Fruit fly (Drosophila melanogaster): ENCODE data around the gene ATPsynE.

ATPsynE gene

dm6 chr3R:14277894-14278522 lies 48.7 kb upstream of the ATPsynE start (continued):
- TF ChIP-seq CG14667 (GFP tag; IDR thresholded peaks at IDR 0.05), result peak; percentile 72
- no peak for TF ChIP-seq Lim3 (GFP tag; IDR thresholded peaks at IDR 0.05)
- peak; percentile 83 for TF ChIP-seq grau (tag; optimal IDR thresholded peaks at IDR 0.05)
- peak; percentile 82 for TF ChIP-seq gsb-n (tag; optimal IDR thresholded peaks at IDR 0.05)
- TF ChIP-seq Dad (GFP tag; optimal IDR thresholded peaks at IDR 0.05), result peak; percentile 20
- peak; percentile 80 for TF ChIP-seq ranshi (GFP tag; IDR thresholded peaks at IDR 0.05)
- TF ChIP-seq mld (GFP tag; IDR thresholded peaks at IDR 0.05; ENCODE audit: partially characterized antibody), result no peak
- TF ChIP-seq Fer2 (tag; optimal IDR thresholded peaks at IDR 0.05), result no peak
- peak; percentile 2 for TF ChIP-seq slou (GFP tag; optimal IDR thresholded peaks at IDR 0.05)
- peak; percentile 79 for TF ChIP-seq CG4424 (GFP tag; optimal IDR thresholded peaks at IDR 0.05)
- TF ChIP-seq nom (GFP tag; optimal IDR thresholded peaks at IDR 0.05), result peak; percentile 97
- no peak for TF ChIP-seq Nf-YC (tag; optimal IDR thresholded peaks at IDR 0.05)
- no peak for TF ChIP-seq Gsc (GFP tag; IDR thresholded peaks at IDR 0.05)
- TF ChIP-seq ewg (GFP tag; optimal IDR thresholded peaks at IDR 0.05), result peak; percentile 53
- peak; percentile 72 for TF ChIP-seq CG9932 (GFP tag; IDR thresholded peaks at IDR 0.05)
- no peak for TF ChIP-seq NC2α (GFP tag; optimal IDR thresholded peaks at IDR 0.05)
- TF ChIP-seq CG7372 (GFP tag; IDR thresholded peaks at IDR 0.05), result peak; percentile 72
- peak; percentile 78 for TF ChIP-seq CG2202 (tag; optimal IDR thresholded peaks at IDR 0.05)
- TF ChIP-seq CG31365 (tag; optimal IDR thresholded peaks at IDR 0.05), result peak; percentile 14
- peak; percentile 10 for TF ChIP-seq CG17802 (tag; optimal IDR thresholded peaks at IDR 0.05)
- TF ChIP-seq Dek (tag; optimal IDR thresholded peaks at IDR 0.05), result peak; percentile 67
- TF ChIP-seq ci (GFP tag; IDR thresholded peaks at IDR 0.05), result peak; percentile 90
- peak; percentile 63 for TF ChIP-seq fd96Cb (tag; optimal IDR thresholded peaks at IDR 0.05)
- TF ChIP-seq Ets65A (GFP tag), result peak; percentile 92
- TF ChIP-seq CG15601 (tag; optimal IDR thresholded peaks at IDR 0.05), result no peak
- peak; percentile 80; the same call in 2 of the 3 replicates for TF ChIP-seq Dbx (GFP tag; IDR thresholded peaks at IDR 0.05)
- TF ChIP-seq CG5245 (GFP tag; optimal IDR thresholded peaks at IDR 0.05), result peak; percentile 47
- peak; percentile 76 for TF ChIP-seq CG5953 (GFP tag; IDR thresholded peaks at IDR 0.05)
- peak; percentile 90 for TF ChIP-seq row (GFP tag; IDR thresholded peaks at IDR 0.05)
- peak; percentile 68; the same call in 1 of the 2 replicates for TF ChIP-seq CG11696 (GFP tag; IDR thresholded peaks at IDR 0.05)
- peak; percentile 69 for TF ChIP-seq CG18476 (GFP tag; optimal IDR thresholded peaks at IDR 0.05)
- TF ChIP-seq CG11456 (GFP tag; IDR thresholded peaks at IDR 0.05), result peak; percentile 76
- TF ChIP-seq CG11560 (tag; IDR thresholded peaks at IDR 0.05), result 0 out of 3 replicates have a peak, but pooled peaks have one; percentile 39
- no peak for TF ChIP-seq her (GFP tag; optimal IDR thresholded peaks at IDR 0.05)
- no peak for TF ChIP-seq Bgb (GFP tag; IDR thresholded peaks at IDR 0.05; ENCODE audit: partially characterized antibody)
- TF ChIP-seq CG13775 (GFP tag; optimal IDR thresholded peaks at IDR 0.05), result peak; percentile 84
- TF ChIP-seq psq (GFP tag; optimal IDR thresholded peaks at IDR 0.05), result peak; percentile 55
- peak; percentile 20 for TF ChIP-seq CG31388 (GFP tag; optimal IDR thresholded peaks at IDR 0.05)
- TF ChIP-seq Poxn (GFP tag; IDR thresholded peaks at IDR 0.05), result no peak
- peak; percentile 82 for TF ChIP-seq D19A (tag; optimal IDR thresholded peaks at IDR 0.05)
- peak; percentile 91 for TF ChIP-seq CG8924 (tag; optimal IDR thresholded peaks at IDR 0.05)
- peak; percentile 36 for TF ChIP-seq cato (GFP tag; optimal IDR thresholded peaks at IDR 0.05; ENCODE audit: borderline replicate concordance)
- peak; percentile 92 for TF ChIP-seq CG18599 (GFP tag; optimal IDR thresholded peaks at IDR 0.05)
- peak; percentile 75 for TF ChIP-seq caup (GFP tag; optimal IDR thresholded peaks at IDR 0.05; ENCODE audit: severe bottlenecking)
- TF ChIP-seq wek (GFP tag; optimal IDR thresholded peaks at IDR 0.05), result no peak
- TF ChIP-seq ind (GFP tag; optimal IDR thresholded peaks at IDR 0.05), result peak; percentile 40
- TF ChIP-seq vnd (GFP tag; IDR thresholded peaks at IDR 0.05; ENCODE audit: partially characterized antibody), result no peak
- TF ChIP-seq dimm (GFP tag; IDR thresholded peaks at IDR 0.05), result 0 out of 2 replicates have a peak, but pooled peaks have one; percentile 11
- TF ChIP-seq CG10959 (GFP tag; IDR thresholded peaks at IDR 0.05), result peak; percentile 83
- TF ChIP-seq CHES-1-like (GFP tag; optimal IDR thresholded peaks at IDR 0.05), result no peak
